Fruit fly (Drosophila melanogaster) whole organism, embryonic: ENCODE results near the gene CG7766.

ENCODE experiments used
- Atf6 ChIP-seq: fragments of 200-800 bp; sonication (Bioruptor generic); IDR thresholded peaks from 2 replicates; pipeline ENCODE4 v1.3.6; 2022; ENCODE audit warnings: missing biosample characterization, missing genetic modification characterization
- BEAF-32 ChIP-seq: fragments of 200-800 bp; sonication (Bioruptor generic); optimal IDR thresholded peaks from 3 replicates; lab custom pipeline; 2017; ENCODE audit warnings: missing biosample characterization, missing genetic modification characterization, mild to moderate bottlenecking, moderate library complexity, missing genetic modification reagents
- CG10654 ChIP-seq: fragments of 200-800 bp; sonication (Bioruptor generic); optimal IDR thresholded peaks from 2 replicates; lab custom pipeline; 2016; ENCODE audit warnings: missing biosample characterization, missing genetic modification characterization
- CG12659 ChIP-seq: fragments of 200-800 bp; sonication (Bioruptor generic); optimal IDR thresholded peaks from 3 replicates; lab custom pipeline; 2017; ENCODE audit warnings: mild to moderate bottlenecking, missing biosample characterization, missing genetic modification reagents, missing genetic modification characterization
- CG13287 ChIP-seq: fragments of 200-800 bp; sonication (Bioruptor generic); IDR thresholded peaks from 2 replicates; pipeline ENCODE4 v1.3.6; 2022; ENCODE audit warnings: missing biosample characterization, missing genetic modification characterization; ENCODE audit not compliant: partially characterized antibody
- CG15073 ChIP-seq: fragments of 200-800 bp; sonication (Bioruptor generic); optimal IDR thresholded peaks from 2 replicates; lab custom pipeline; 2016; ENCODE audit warnings: missing biosample characterization, missing genetic modification characterization
- CG17186 ChIP-seq: fragments of 200-800 bp; sonication (Bioruptor generic); optimal IDR thresholded peaks from 3 replicates; lab custom pipeline; 2017; ENCODE audit warnings: missing biosample characterization, missing genetic modification reagents, missing genetic modification characterization
- CG2116 ChIP-seq: fragments of 200-800 bp; sonication (Bioruptor generic); optimal IDR thresholded peaks from 3 replicates; lab custom pipeline; 2018; ENCODE audit warnings: missing biosample characterization, mild to moderate bottlenecking, missing genetic modification characterization
- CG33557 ChIP-seq: fragments of 200-800 bp; sonication (Bioruptor generic); optimal IDR thresholded peaks from 2 replicates; lab custom pipeline; 2019; ENCODE audit warnings: missing biosample characterization, mild to moderate bottlenecking, missing genetic modification characterization, moderate library complexity
- CG34422 ChIP-seq: fragments of 200-800 bp; sonication (Bioruptor generic); IDR thresholded peaks from 3 replicates; pipeline ENCODE4 v1.3.6; 2022; ENCODE audit warnings: missing biosample characterization, missing genetic modification characterization
- CG3995 ChIP-seq: fragments of 200-800 bp; sonication (Bioruptor generic); optimal IDR thresholded peaks from 3 replicates; lab custom pipeline; 2016; ENCODE audit warnings: missing biosample characterization, missing genetic modification characterization
- CG4617 ChIP-seq: fragments of 200-800 bp; sonication (Bioruptor generic); optimal IDR thresholded peaks from 3 replicates; lab custom pipeline; 2016; ENCODE audit warnings: missing biosample characterization, missing genetic modification characterization, borderline replicate concordance
- CG7372 ChIP-seq: fragments of 200-800 bp; sonication (Bioruptor generic); IDR thresholded peaks from 2 replicates; pipeline ENCODE4 v1.3.6; 2022; ENCODE audit warnings: missing biosample characterization, missing genetic modification characterization
- CG9437 ChIP-seq: fragments of 200-800 bp; sonication (Bioruptor generic); optimal IDR thresholded peaks from 2 replicates; lab custom pipeline; 2018; ENCODE audit warnings: missing biosample characterization, mild to moderate bottlenecking, missing genetic modification characterization
- CG9797 ChIP-seq: fragments of 200-800 bp; sonication (Bioruptor generic); optimal IDR thresholded peaks from 3 replicates; lab custom pipeline; 2018; ENCODE audit warnings: missing biosample characterization, mild to moderate bottlenecking, missing genetic modification characterization
- CTCF ChIP-seq: fragments of 200-800 bp; sonication (Bioruptor generic); optimal IDR thresholded peaks from 2 replicates; lab custom pipeline; 2017; ENCODE audit warnings: missing biosample characterization, mild to moderate bottlenecking, missing genetic modification characterization, moderate library complexity
- Dp ChIP-seq: fragments of 200-800 bp; sonication (Bioruptor generic); optimal IDR thresholded peaks from 2 replicates; lab custom pipeline; 2018; ENCODE audit warnings: missing biosample characterization, mild to moderate bottlenecking, missing genetic modification characterization, moderate library complexity
- E2f2 ChIP-seq: fragments of 200-800 bp; sonication (Bioruptor generic); IDR thresholded peaks from 2 replicates; pipeline ENCODE4 v1.3.6; 2022; ENCODE audit warnings: missing biosample characterization, missing genetic modification characterization
- ERR ChIP-seq: fragments of 200-800 bp; sonication (Bioruptor generic); optimal IDR thresholded peaks from 2 replicates; lab custom pipeline; 2016; ENCODE audit warnings: missing biosample characterization, missing genetic modification characterization
- MBD-R2 ChIP-seq: fragments of 200-800 bp; sonication (Bioruptor generic); IDR thresholded peaks from 2 replicates; pipeline ENCODE4 v1.3.6; 2022; ENCODE audit warnings: missing biosample characterization, missing genetic modification characterization
- MESR4 ChIP-seq: fragments of 200-800 bp; sonication (Bioruptor generic); optimal IDR thresholded peaks from 2 replicates; lab custom pipeline; 2018; ENCODE audit warnings: missing biosample characterization, mild to moderate bottlenecking, missing genetic modification characterization, moderate library complexity
- Myb ChIP-seq: fragments of 200-800 bp; sonication (Bioruptor generic); optimal IDR thresholded peaks from 2 replicates; lab custom pipeline; 2016; ENCODE audit warnings: missing biosample characterization, missing genetic modification characterization
- Neu2 ChIP-seq: fragments of 200-800 bp; sonication (Bioruptor generic); optimal IDR thresholded peaks from 3 replicates; lab custom pipeline; 2016; ENCODE audit warnings: missing biosample characterization, missing genetic modification characterization, borderline replicate concordance
- Pdp1 ChIP-seq, 2 experiments: fragments of 200-800 bp; sonication (Bioruptor generic); optimal IDR thresholded peaks; 3 replicates each; lab custom pipeline; 2016; ENCODE audit warnings: missing biosample characterization in 2 of 2, missing genetic modification characterization in 2 of 2, mild to moderate bottlenecking in 1 of 2, moderate library complexity in 1 of 2
- Sin3A ChIP-seq: fragments of >200 bp; optimal IDR thresholded peaks from 2 replicates; lab custom pipeline; 2018
- Sry-δ ChIP-seq: fragments of 200-800 bp; sonication (Bioruptor generic); optimal IDR thresholded peaks from 2 replicates; lab custom pipeline; 2016; ENCODE audit warnings: missing biosample characterization, missing genetic modification characterization
- ac ChIP-seq: fragments of 200-800 bp; sonication (Bioruptor generic); optimal IDR thresholded peaks from 3 replicates; lab custom pipeline; 2017; ENCODE audit warnings: missing biosample characterization, mild to moderate bottlenecking, missing genetic modification characterization
- chinmo ChIP-seq: fragments of 200-800 bp; sonication (Bioruptor generic); IDR thresholded peaks from 4 replicates; pipeline ENCODE4 v1.3.6; 2022; ENCODE audit warnings: missing biosample characterization, missing genetic modification characterization; ENCODE audit not compliant: partially characterized antibody
- crol ChIP-seq: fragments of 200-800 bp; sonication (Bioruptor generic); IDR thresholded peaks from 2 replicates; pipeline ENCODE4 v1.3.6; 2022; ENCODE audit warnings: missing biosample characterization, missing genetic modification characterization
- gfzf ChIP-seq: fragments of 200-800 bp; sonication (Bioruptor generic); optimal IDR thresholded peaks from 2 replicates; lab custom pipeline; 2016; ENCODE audit warnings: missing biosample characterization, mild to moderate bottlenecking, missing genetic modification characterization, moderate library complexity
- hb ChIP-seq: fragments of 200-800 bp; sonication (Bioruptor generic); IDR thresholded peaks from 3 replicates; pipeline ENCODE4 v1.3.6; 2022; ENCODE audit warnings: missing biosample characterization, missing genetic modification characterization; ENCODE audit not compliant: partially characterized antibody
- lov ChIP-seq, 2 experiments: fragments of 200-800 bp in 1 of 2; fragments of >200 bp in 1 of 2; sonication (Bioruptor generic) in 1 of 2; IDR thresholded peaks in 1 of 2; optimal IDR thresholded peaks in 1 of 2; 2 replicates in 1 of 2; 3 replicates in 1 of 2; pipeline versions ENCODE4 v1.3.6 to Lab custom; 2017 to 2022; ENCODE audit warnings: missing biosample characterization in 1 of 2, missing genetic modification characterization in 1 of 2
- nmo ChIP-seq: fragments of 200-800 bp; sonication (Bioruptor generic); optimal IDR thresholded peaks from 2 replicates; lab custom pipeline; 2018; ENCODE audit warnings: missing biosample characterization, mild to moderate bottlenecking, missing genetic modification characterization, moderate library complexity
- pzg ChIP-seq: fragments of 200-800 bp; sonication (Bioruptor generic); optimal IDR thresholded peaks from 3 replicates; lab custom pipeline; 2018; ENCODE audit warnings: missing biosample characterization, mild to moderate bottlenecking, missing genetic modification characterization, moderate library complexity
- row ChIP-seq: fragments of 200-800 bp; sonication (Bioruptor generic); IDR thresholded peaks from 3 replicates; pipeline ENCODE4 v1.3.6; 2022; ENCODE audit warnings: missing biosample characterization, missing genetic modification characterization
- sens ChIP-seq: fragments of 200-800 bp; sonication (Bioruptor generic); peaks from one replicate; lab custom pipeline; 2016; ENCODE audit warnings: missing biosample characterization, missing genetic modification characterization
- stwl ChIP-seq: fragments of 200-800 bp; sonication (Bioruptor generic); optimal IDR thresholded peaks from 3 replicates; lab custom pipeline; 2018; ENCODE audit warnings: missing biosample characterization, mild to moderate bottlenecking, missing genetic modification characterization, moderate library complexity
- tll ChIP-seq, 2 experiments: fragments of 200-800 bp in 1 of 2; fragments of >200 bp in 1 of 2; sonication (Bioruptor generic) in 1 of 2; optimal IDR thresholded peaks; 2 replicates each; lab custom pipeline; 2017 to 2019; ENCODE audit warnings: missing biosample characterization in 2 of 2, missing genetic modification characterization in 2 of 2, mild to moderate bottlenecking in 1 of 2, moderate library complexity in 1 of 2
- tna ChIP-seq: fragments of 200-800 bp; sonication (Bioruptor generic); IDR thresholded peaks from 2 replicates; pipeline ENCODE4 v1.3.6; 2022; ENCODE audit warnings: missing biosample characterization, missing genetic modification characterization; ENCODE audit not compliant: partially characterized antibody
- trem ChIP-seq: fragments of 200-800 bp; optimal IDR thresholded peaks from 3 replicates; lab custom pipeline; 2019; ENCODE audit warnings: missing biosample characterization, mild to moderate bottlenecking, missing genetic modification characterization, moderate library complexity

CG7766 gene

DNA sequence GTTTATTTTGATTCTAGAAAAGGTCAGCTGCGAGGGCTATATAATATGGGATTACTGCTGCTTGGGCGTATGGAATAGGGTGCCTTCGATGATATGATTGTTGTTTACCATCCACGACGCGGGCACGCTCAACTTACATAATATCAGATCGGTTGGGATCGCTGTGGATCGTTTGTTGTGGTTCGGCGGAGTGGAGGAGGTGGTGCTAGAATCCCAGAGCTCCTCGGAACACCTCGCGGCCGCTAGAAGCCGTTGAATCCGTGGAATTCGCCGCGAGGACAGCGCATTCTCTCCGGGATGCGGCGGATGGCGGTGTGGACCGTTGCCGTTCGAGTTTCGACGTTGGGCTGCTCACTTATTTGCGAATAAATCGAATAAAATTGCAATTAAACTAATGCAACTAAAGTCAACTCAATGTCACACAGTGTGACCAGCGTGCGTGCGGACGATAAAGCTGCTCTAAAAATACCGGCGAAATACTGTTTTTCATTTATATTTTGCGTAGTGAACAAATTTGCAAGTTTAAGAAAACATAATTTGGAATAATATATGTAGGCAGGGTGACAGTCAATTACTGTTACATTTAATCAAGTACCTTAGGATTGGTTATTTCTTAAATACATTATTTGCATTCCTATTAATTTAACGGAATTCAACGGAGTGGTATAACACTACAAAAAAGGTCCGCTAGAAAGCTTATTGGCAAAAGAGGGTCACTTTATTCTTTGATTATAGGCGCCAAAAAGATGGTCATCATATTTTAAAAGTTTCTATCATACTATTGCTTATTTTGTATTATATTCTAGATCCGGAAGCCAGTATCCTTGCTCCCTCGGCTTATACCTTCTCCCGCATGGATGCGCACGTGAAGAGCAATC is at the start of gene CG7766:
CG7766 (minus strand) TSS at position 432 of the 878 bp plus-strand sequence.
- TF ChIP-seq gfzf (GFP tag; lab: Kevin White, UChicago) = peak; percentile 83
- peak; percentile 21 for TF ChIP-seq Myb (GFP tag; lab: Kevin White, UChicago)
- TF ChIP-seq Atf6 = 0 out of 2 replicates have a peak, but pooled peaks have one; percentile 20
- TF ChIP-seq lov (optimal IDR thresholded peaks at IDR 0.05; lab: Kevin White, UChicago) = no peak
- TF ChIP-seq lov (GFP tag; IDR thresholded peaks at IDR 0.05; lab: Robert Waterston, UW) = no peak
- TF ChIP-seq MESR4 (GFP tag; lab: Kevin White, UChicago) = peak; percentile 78
- TF ChIP-seq crol = peak; percentile 57; the same call in 1 of the 2 replicates
- peak; percentile 22 for TF ChIP-seq nmo
- TF ChIP-seq tll (GFP tag; optimal IDR thresholded peaks at IDR 0.05; lab: Kevin White, UChicago) = peak in 1 of 2 experiments; percentile 86
- no peak for TF ChIP-seq CG33557
- peak; percentile 9 for TF ChIP-seq CG4617 (GFP tag; lab: Kevin White, UChicago)
- peak; percentile 59 for TF ChIP-seq pzg (GFP tag; lab: Kevin White, UChicago)
- TF ChIP-seq CG3995 = no peak
- TF ChIP-seq CG7372 (GFP tag; lab: Robert Waterston, UW) = no peak
- peak; percentile 59 for TF ChIP-seq sens (GFP tag; lab: Kevin White, UChicago)
- peak in 1 of 2 experiments; percentile 92 for TF ChIP-seq Pdp1 (GFP tag; optimal IDR thresholded peaks at IDR 0.05; lab: Kevin White, UChicago)
- TF ChIP-seq hb (GFP tag; lab: Robert Waterston, UW) = no peak
- TF ChIP-seq Dp (GFP tag; lab: Kevin White, UChicago) = peak; percentile 73
- TF ChIP-seq chinmo (GFP tag; lab: Robert Waterston, UW) = 0 out of 4 replicates have a peak, but pooled peaks have one; percentile 26
- peak; percentile 13; the same call in 1 of the 2 replicates for TF ChIP-seq tna
- peak; percentile 37 for TF ChIP-seq CG17186 (GFP tag; lab: Kevin White, UChicago)
- peak; percentile 34; the same call in 1 of the 2 replicates for TF ChIP-seq MBD-R2 (GFP tag; lab: Robert Waterston, UW)
- TF ChIP-seq CG15073 (GFP tag; lab: Kevin White, UChicago) = no peak
- TF ChIP-seq Sin3A (lab: Kevin White, UChicago) = peak; percentile 23
- TF ChIP-seq E2f2 = peak; percentile 79
- TF ChIP-seq Sry-δ (GFP tag; lab: Kevin White, UChicago) = peak; percentile 5
- peak; percentile 41 for TF ChIP-seq CG12659 (GFP tag; lab: Kevin White, UChicago)
- TF ChIP-seq row (GFP tag; lab: Robert Waterston, UW) = peak; percentile 34; the same call in 2 of the 3 replicates
- peak; percentile 35 for TF ChIP-seq BEAF-32 (GFP tag; lab: Kevin White, UChicago)
- TF ChIP-seq CTCF = peak; percentile 25
- TF ChIP-seq stwl (tag; lab: Kevin White, UChicago) = peak; percentile 25
- TF ChIP-seq trem (tag; lab: Kevin White, UChicago) = peak; percentile 15
- 0 out of 3 replicates have a peak, but pooled peaks have one; percentile 12 for TF ChIP-seq CG34422 (GFP tag; lab: Robert Waterston, UW)
- peak; percentile 13 for TF ChIP-seq CG2116
- peak; percentile 96 for TF ChIP-seq ERR (GFP tag; lab: Kevin White, UChicago)
- no peak for TF ChIP-seq CG10654 (GFP tag; lab: Kevin White, UChicago)
- TF ChIP-seq ac (GFP tag; lab: Kevin White, UChicago) = no peak
- peak; percentile 69 for TF ChIP-seq CG9797 (GFP tag; lab: Kevin White, UChicago)
- TF ChIP-seq Neu2 (GFP tag; lab: Kevin White, UChicago) = no peak
- TF ChIP-seq CG13287 (GFP tag; lab: Robert Waterston, UW) = 0 out of 2 replicates have a peak, but pooled peaks have one; percentile 11
- peak; percentile 26 for TF ChIP-seq CG9437 (GFP tag; lab: Kevin White, UChicago)
